Fruit fly (Drosophila melanogaster): ENCODE measurements around the gene CG4045.

DNA sequence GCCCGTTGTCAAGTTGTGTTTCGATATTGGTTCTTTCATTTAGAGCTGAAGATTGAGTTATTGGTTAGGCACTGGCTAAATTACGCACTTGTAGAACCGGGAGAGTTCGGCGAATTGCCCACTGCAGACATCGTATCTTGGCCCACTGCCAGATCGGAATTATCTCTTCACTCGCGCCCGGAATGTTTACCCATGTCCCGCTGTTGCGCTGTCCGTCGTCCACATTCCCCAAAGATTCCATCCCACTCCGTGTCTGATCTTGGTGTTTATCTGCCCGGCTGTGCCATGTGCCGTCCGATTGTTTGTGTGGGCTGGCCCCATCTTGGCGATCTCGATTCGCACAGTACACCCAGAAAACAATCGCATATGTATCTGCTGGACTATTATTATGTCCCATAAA, 28.7 kb upstream of the CG4045 start:
- TF ChIP-seq CG3919 (GFP tag; optimal IDR thresholded peaks at IDR 0.05) (no peak), net (GFP tag; optimal IDR thresholded peaks at IDR 0.05) (no peak), fd85E (GFP tag; optimal IDR thresholded peaks at IDR 0.05) (no peak), CG1621 (tag; optimal IDR thresholded peaks at IDR 0.05) (no peak), OdsH (GFP tag; optimal IDR thresholded peaks at IDR 0.05) (no peak), CG6854 (GFP tag; optimal IDR thresholded peaks at IDR 0.05) (no peak), Blimp-1 (GFP tag; optimal IDR thresholded peaks at IDR 0.05) (no peak)

Measured in whole organism, prepupa.